Worm (Caenorhabditis elegans): Measurements from ENCODE around the gene mboa-1.

ce11 chrX:16039173-16039572, 8.6 kb downstream of the mboa-1 start:
- TF ChIP-seq nfya-1 (tag; optimal IDR thresholded peaks at IDR 0.05) (no peak), ceh-19 (GFP tag; optimal IDR thresholded peaks at IDR 0.05) (no peak), tbx-2 (tag; optimal IDR thresholded peaks at IDR 0.05) (no peak), pqm-1 (tag; optimal IDR thresholded peaks at IDR 0.05) (no peak), unc-86 (tag; optimal IDR thresholded peaks at IDR 0.05) (no peak), K02D7.2 (tag; optimal IDR thresholded peaks at IDR 0.05) (no peak), eyg-1 (tag; optimal IDR thresholded peaks at IDR 0.05) (no peak), rnt-1 (tag; optimal IDR thresholded peaks at IDR 0.05) (no peak)
